Worm (Caenorhabditis elegans) whole organism, L4 larva: ENCODE results near the gene sex-1.

ENCODE experiments used
- arid-1 ChIP-seq: fragments of 200-800 bp; sonication (Bioruptor generic); conservative IDR thresholded peaks from 2 replicates; pipeline ENCODE4 v1.3.6; 2022; ENCODE audit warnings: missing genetic modification reagents, missing genetic modification characterization, missing compliant biosample characterization
- pha-4 ChIP-seq, 2 experiments: fragments of 150-350 bp in 1 of 2; fragments of 200-800 bp in 1 of 2; sonication (Bioruptor generic) in 1 of 2; IDR thresholded peaks in 1 of 2; optimal IDR thresholded peaks in 1 of 2; 2 replicates each; pipeline versions ENCODE4 v1.3.6 to Lab custom; 2014 to 2022; ENCODE audit warnings: missing genetic modification characterization in 2 of 2, missing genetic modification reagents in 2 of 2, missing biosample characterization in 1 of 2, missing compliant biosample characterization in 1 of 2
- unc-39 ChIP-seq: sonication (generic microtip); optimal IDR thresholded peaks from 2 replicates; lab custom pipeline; 2017; ENCODE audit warnings: missing biosample characterization, missing genetic modification characterization
- zag-1 ChIP-seq: fragments of 150-350 bp; optimal IDR thresholded peaks from 2 replicates; lab custom pipeline; 2014; ENCODE audit warnings: missing biosample characterization, missing genetic modification characterization

- TF ChIP-seq pha-4 (GFP tag; IDR thresholded peaks at IDR 0.05; lab: Robert Waterston, UW): no peak
- TF ChIP-seq pha-4 (tag; optimal IDR thresholded peaks at IDR 0.05; lab: Kevin White, UChicago): no peak
- no peak for TF ChIP-seq unc-39
- no peak for TF ChIP-seq arid-1 (GFP tag; lab: Robert Waterston, UW)
- TF ChIP-seq zag-1 (tag; lab: Kevin White, UChicago): no peak
Measured at ce11 chrX:10176295-10176694, 28.9 kb downstream of the sex-1 start, which contains the start of gene ncs-4.
